Worm (Caenorhabditis elegans) whole organism, L2 larva: ENCODE data around the gene mrpl-55.
A peak's percentile ranks its signal among the peaks of the same experiment; 100 is the strongest.

Experiments used
- aly-2 ChIP-seq: fragments of 150-350 bp; optimal IDR thresholded peaks from 2 replicates; lab custom pipeline; 2014; ENCODE audit warnings: missing biosample characterization, missing genetic modification characterization
- dmd-4 ChIP-seq: sonication (generic microtip); optimal IDR thresholded peaks from 2 replicates; lab custom pipeline; 2017; ENCODE audit warnings: missing biosample characterization, missing genetic modification characterization
- egl-27 ChIP-seq: sonication (generic microtip); optimal IDR thresholded peaks from 3 replicates; lab custom pipeline; 2017; ENCODE audit warnings: missing biosample characterization, missing genetic modification reagents, missing genetic modification characterization
- elt-1 ChIP-seq: fragments of 150-350 bp; optimal IDR thresholded peaks from 2 replicates; lab custom pipeline; 2014; ENCODE audit warnings: missing biosample characterization, missing genetic modification characterization
- elt-3 ChIP-seq: sonication (generic microtip); optimal IDR thresholded peaks from 2 replicates; lab custom pipeline; 2017; ENCODE audit warnings: missing biosample characterization, missing genetic modification characterization
- fos-1 ChIP-seq: fragments of 150-350 bp; optimal IDR thresholded peaks from 2 replicates; lab custom pipeline; 2014; ENCODE audit warnings: missing biosample characterization, missing genetic modification characterization
- nhr-11 ChIP-seq: fragments of 150-350 bp; optimal IDR thresholded peaks from 2 replicates; lab custom pipeline; 2014; ENCODE audit warnings: missing biosample characterization, missing genetic modification characterization
- nhr-237 ChIP-seq: fragments of 150-350 bp; optimal IDR thresholded peaks from 2 replicates; lab custom pipeline; 2014; ENCODE audit warnings: missing biosample characterization, missing genetic modification characterization
- nhr-6 ChIP-seq: fragments of 150-350 bp; optimal IDR thresholded peaks from 2 replicates; lab custom pipeline; 2014; ENCODE audit warnings: missing biosample characterization, missing genetic modification characterization
- sma-3 ChIP-seq: sonication (generic microtip); optimal IDR thresholded peaks from 2 replicates; lab custom pipeline; 2016; ENCODE audit warnings: missing genetic modification reagents, missing genetic modification characterization, missing compliant biosample characterization
- sma-9 ChIP-seq, 2 experiments: fragments of 150-350 bp in 1 of 2; sonication (generic microtip) in 1 of 2; optimal IDR thresholded peaks; 2 replicates each; lab custom pipeline; 2014 to 2016; ENCODE audit warnings: missing genetic modification characterization in 2 of 2, mild to moderate bottlenecking in 1 of 2, missing biosample characterization in 1 of 2, missing compliant biosample characterization in 1 of 2, missing genetic modification reagents in 1 of 2, moderate library complexity in 1 of 2
- ztf-4 ChIP-seq: fragments of 150-350 bp; optimal IDR thresholded peaks from 2 replicates; lab custom pipeline; 2014; ENCODE audit warnings: missing biosample characterization, missing genetic modification characterization

DNA sequence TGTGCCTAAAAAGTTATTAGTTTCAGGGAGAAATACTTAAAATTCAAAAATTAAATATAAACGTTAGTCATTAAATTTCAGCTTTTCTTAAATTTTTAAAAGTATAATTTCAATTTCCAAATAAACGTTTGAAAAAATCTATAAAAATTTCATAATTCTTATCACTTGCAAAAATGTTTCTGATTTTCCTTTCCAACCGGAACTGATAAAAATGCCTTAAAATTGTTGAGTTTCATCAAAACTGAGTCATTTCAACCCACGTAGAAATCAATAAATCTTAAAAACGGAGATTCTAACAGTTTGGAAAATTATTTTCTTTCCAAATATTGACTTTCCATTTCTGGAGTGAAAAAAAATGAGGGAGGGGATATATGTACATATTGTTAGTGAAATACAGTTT lies 34.9 kb upstream of the mrpl-55 start:
- TF ChIP-seq aly-2 (no peak), sma-9 (GFP tag; optimal IDR thresholded peaks at IDR 0.05; lab: Kevin White, UChicago) (no peak), sma-9 (tag; optimal IDR thresholded peaks at IDR 0.05; lab: Kevin White, UChicago) (no peak), nhr-11 (tag; lab: Kevin White, UChicago) (no peak), dmd-4 (tag; lab: Kevin White, UChicago) (no peak), nhr-6 (tag; lab: Kevin White, UChicago) (no peak), elt-3 (tag; lab: Kevin White, UChicago) (no peak), egl-27 (tag; lab: Kevin White, UChicago) (no peak), elt-1 (tag; lab: Kevin White, UChicago) (no peak), ztf-4 (tag; lab: Kevin White, UChicago) (no peak), nhr-237 (tag; lab: Kevin White, UChicago) (no peak), sma-3 (GFP tag; lab: Kevin White, UChicago) (no peak), fos-1 (tag; lab: Kevin White, UChicago) (peak; percentile 96)
